Fruit fly (Drosophila melanogaster): Measurements from ENCODE around the gene bnl.

- TF ChIP-seq insv (optimal IDR thresholded peaks at IDR 0.05), result no peak
- no peak for TF ChIP-seq Sin3A (optimal IDR thresholded peaks at IDR 0.05)
Measured at dm6 chr3R:19807745-19808429, 28.7 kb downstream of the bnl start.
